Worm (Caenorhabditis elegans) whole organism, L1 larva: ENCODE data around the gene col-94.

ENCODE experiments used
- C04F5.9 ChIP-seq: sonication (generic microtip); optimal IDR thresholded peaks from 2 replicates; lab custom pipeline; 2016; ENCODE audit warnings: missing genetic modification characterization, missing compliant biosample characterization
- Y116A8C.19 ChIP-seq: sonication (generic microtip); optimal IDR thresholded peaks from 2 replicates; lab custom pipeline; 2016; ENCODE audit warnings: missing compliant biosample characterization, missing genetic modification characterization, borderline replicate concordance
- aly-2 ChIP-seq: fragments of 150-350 bp; optimal IDR thresholded peaks from 2 replicates; lab custom pipeline; 2014; ENCODE audit warnings: missing biosample characterization, missing genetic modification characterization
- ama-1 ChIP-seq: fragments of 150-350 bp; optimal IDR thresholded peaks from 2 replicates; lab custom pipeline; 2014
- blmp-1 ChIP-seq: fragments of 150-350 bp; optimal IDR thresholded peaks from 2 replicates; lab custom pipeline; 2014; ENCODE audit warnings: missing biosample characterization, missing genetic modification characterization
- ceh-90 ChIP-seq: sonication (generic microtip); optimal IDR thresholded peaks from 2 replicates; lab custom pipeline; 2016; ENCODE audit warnings: missing genetic modification characterization, missing compliant biosample characterization
- dpl-1 ChIP-seq, 3 experiments: fragments of 150-350 bp in 2 of 3; sonication (generic microtip) in 1 of 3; optimal IDR thresholded peaks; 2 replicates each; lab custom pipeline; 2014 to 2017; ENCODE audit warnings: missing biosample characterization in 3 of 3, missing genetic modification characterization in 3 of 3, missing genetic modification reagents in 3 of 3
- efl-1 ChIP-seq, 4 experiments: fragments of 150-350 bp; optimal IDR thresholded peaks in 3 of 4; peaks in 1 of 4; 1 replicate in 1 of 4; 2 replicates in 3 of 4; lab custom pipeline; 2014; ENCODE audit warnings: missing biosample characterization in 2 of 4, missing genetic modification characterization in 2 of 4, missing genetic modification reagents in 2 of 4
- efl-3 ChIP-seq: fragments of 200-800 bp; sonication (Bioruptor generic); optimal IDR thresholded peaks from 2 replicates; lab custom pipeline; 2018; ENCODE audit warnings: mild to moderate bottlenecking, missing genetic modification characterization, missing compliant biosample characterization
- egl-13 ChIP-seq: sonication (generic microtip); optimal IDR thresholded peaks from 2 replicates; lab custom pipeline; 2016; ENCODE audit warnings: missing genotype, missing genetic modification reagents, missing genetic modification characterization, missing compliant biosample characterization
- elt-2 ChIP-seq: sonication (generic microtip); optimal IDR thresholded peaks from 2 replicates; lab custom pipeline; 2016; ENCODE audit warnings: missing genetic modification characterization, mild to moderate bottlenecking, inconsistent platforms, missing compliant biosample characterization, missing genetic modification reagents
- fkh-8 ChIP-seq: sonication (generic microtip); optimal IDR thresholded peaks from 2 replicates; lab custom pipeline; 2016; ENCODE audit warnings: mild to moderate bottlenecking, missing genetic modification characterization, missing compliant biosample characterization
- grh-1 ChIP-seq: fragments of 200-800 bp; sonication (Bioruptor generic); IDR thresholded peaks from 2 replicates; pipeline ENCODE4 v1.3.6; 2022; ENCODE audit warnings: missing genetic modification reagents, missing genetic modification characterization, missing compliant biosample characterization
- hlh-4 ChIP-seq: sonication (generic microtip); optimal IDR thresholded peaks from 2 replicates; lab custom pipeline; 2016; ENCODE audit warnings: mild to moderate bottlenecking, missing genetic modification characterization, missing compliant biosample characterization
- hpl-2 ChIP-seq: fragments of 150-350 bp; optimal IDR thresholded peaks from 2 replicates; lab custom pipeline; 2014; ENCODE audit warnings: missing biosample characterization, missing genetic modification reagents, missing genetic modification characterization
- jun-1 ChIP-seq: fragments of 150-350 bp; optimal IDR thresholded peaks from 2 replicates; lab custom pipeline; 2014; ENCODE audit warnings: missing biosample characterization, missing genetic modification reagents, missing genetic modification characterization
- lin-13 ChIP-seq: fragments of 150-350 bp; optimal IDR thresholded peaks from 2 replicates; lab custom pipeline; 2014; ENCODE audit warnings: missing biosample characterization, missing genetic modification reagents, missing genetic modification characterization
- lin-15B ChIP-seq: fragments of 150-350 bp; sonication (generic microtip); optimal IDR thresholded peaks from 3 replicates; lab custom pipeline; 2014; ENCODE audit warnings: missing biosample characterization, missing genetic modification characterization
- lin-39 ChIP-seq: fragments of 150-350 bp; optimal IDR thresholded peaks from 2 replicates; lab custom pipeline; 2014; ENCODE audit warnings: missing biosample characterization, missing genetic modification reagents, missing genetic modification characterization
- lir-3 ChIP-seq: sonication (generic microtip); optimal IDR thresholded peaks from 2 replicates; lab custom pipeline; 2016; ENCODE audit warnings: mild to moderate bottlenecking, missing genetic modification characterization, moderate library complexity, missing compliant biosample characterization; ENCODE audit not compliant: poor library complexity
- mef-2 ChIP-seq: fragments of 150-350 bp; optimal IDR thresholded peaks from 2 replicates; lab custom pipeline; 2014; ENCODE audit warnings: missing biosample characterization, missing genetic modification characterization
- nhr-11 ChIP-seq: fragments of 150-350 bp; optimal IDR thresholded peaks from 2 replicates; lab custom pipeline; 2014; ENCODE audit warnings: missing biosample characterization, missing genetic modification characterization
- nhr-19 ChIP-seq: fragments of 200-800 bp; sonication (Bioruptor generic); conservative IDR thresholded peaks from 2 replicates; pipeline ENCODE4 v1.3.6; 2022; ENCODE audit warnings: missing genetic modification characterization, missing compliant biosample characterization
- nhr-28 ChIP-seq: fragments of 150-350 bp; optimal IDR thresholded peaks from 2 replicates; lab custom pipeline; 2014; ENCODE audit warnings: missing biosample characterization, missing genetic modification characterization
- nhr-71 ChIP-seq: sonication (generic microtip); optimal IDR thresholded peaks from 2 replicates; lab custom pipeline; 2016; ENCODE audit warnings: mild to moderate bottlenecking, missing genetic modification characterization, moderate library complexity, missing compliant biosample characterization
- nhr-85 ChIP-seq: sonication (generic microtip); peaks from one replicate; lab custom pipeline; 2016; ENCODE audit warnings: missing genetic modification characterization, inconsistent platforms, missing compliant biosample characterization
- pag-3 ChIP-seq: sonication (generic microtip); optimal IDR thresholded peaks from 2 replicates; lab custom pipeline; 2017; ENCODE audit warnings: missing genetic modification characterization, mild to moderate bottlenecking, missing compliant biosample characterization, antibody characterized with exemption, borderline replicate concordance; ENCODE audit not compliant: insufficient read depth
- pax-3 ChIP-seq: fragments of 200-800 bp; sonication (Bioruptor generic); optimal IDR thresholded peaks from 2 replicates; lab custom pipeline; 2018; ENCODE audit warnings: mild to moderate bottlenecking, missing genetic modification characterization, moderate library complexity, missing compliant biosample characterization
- snpc-4 ChIP-seq: fragments of 150-350 bp; optimal IDR thresholded peaks from 2 replicates; lab custom pipeline; 2014; ENCODE audit warnings: missing biosample characterization, missing genetic modification characterization
- sptf-1 ChIP-seq: fragments of 150-350 bp; optimal IDR thresholded peaks from 2 replicates; lab custom pipeline; 2014; ENCODE audit warnings: missing biosample characterization, missing genetic modification characterization
- unc-98 ChIP-seq: fragments of 200-800 bp; sonication (Bioruptor generic); IDR thresholded peaks from 2 replicates; pipeline ENCODE4 v1.3.6; 2022; ENCODE audit warnings: missing genetic modification characterization, missing compliant biosample characterization
- vab-15 ChIP-seq: sonication (generic microtip); optimal IDR thresholded peaks from 2 replicates; lab custom pipeline; 2017; ENCODE audit warnings: missing genotype, mild to moderate bottlenecking, missing genetic modification characterization, missing compliant biosample characterization
- ztf-11 ChIP-seq, 2 experiments: sonication (generic microtip); optimal IDR thresholded peaks; 2 replicates each; lab custom pipeline; 2016 to 2017; ENCODE audit warnings: missing genetic modification characterization in 2 of 2, missing biosample characterization in 1 of 2, missing compliant biosample characterization in 1 of 2

The col-94 gene

DNA sequence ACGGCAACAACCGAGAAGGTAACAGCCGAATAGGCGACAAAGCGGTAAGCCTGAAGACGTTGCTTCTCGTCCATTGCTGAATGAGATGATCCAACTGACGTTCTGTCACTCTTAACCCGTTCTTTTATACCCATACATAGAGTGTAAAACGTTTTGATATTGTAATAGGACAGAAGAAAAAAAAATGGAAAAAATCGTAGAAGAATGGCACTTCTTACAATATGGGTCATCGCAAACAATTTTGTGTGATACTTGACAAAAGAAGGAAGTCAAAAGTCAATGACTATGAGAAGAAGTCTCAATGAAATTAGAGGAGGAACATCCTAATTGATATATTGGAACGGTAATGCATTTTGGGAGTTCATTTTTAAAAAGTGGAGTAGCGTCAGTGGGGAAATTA is 4.5 kb downstream of the col-94 start, which contains the start of gene col-92:
Gene col-92, minus strand, starts transcription at position 101 of the 400 bp plus-strand sequence.
- no peak for TF ChIP-seq jun-1 (tag; lab: Kevin White, UChicago)

DNA sequence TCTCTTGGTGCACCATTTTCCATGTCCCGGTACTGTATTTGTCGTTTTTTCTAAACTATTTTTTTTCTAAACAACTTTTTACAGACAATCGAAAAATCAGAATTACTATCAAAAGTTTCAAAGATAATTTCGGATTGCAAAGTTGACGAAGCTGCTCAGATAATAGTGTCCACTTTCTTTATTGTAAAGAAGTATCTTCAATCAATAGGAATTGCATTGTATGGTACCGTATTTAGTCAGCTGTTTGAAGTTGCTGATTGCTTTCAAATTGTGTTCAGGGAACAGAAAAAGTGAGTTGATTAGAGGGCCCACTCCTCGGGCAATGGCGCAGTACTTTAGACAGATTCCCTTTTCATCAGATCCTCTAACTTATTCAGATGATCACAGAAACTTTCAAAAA is 6.1 kb downstream of the col-94 start:
- TF ChIP-seq grh-1 (GFP tag; lab: Robert Waterston, UW) = no peak
- TF ChIP-seq nhr-11 (tag; lab: Kevin White, UChicago) = no peak
- no peak for TF ChIP-seq hpl-2 (GFP tag; lab: Kevin White, UChicago)
- no peak for TF ChIP-seq nhr-28 (tag; lab: Kevin White, UChicago)
- no peak for TF ChIP-seq jun-1 (tag; lab: Kevin White, UChicago)
- TF ChIP-seq lin-39 (tag; lab: Kevin White, UChicago) = no peak
- no peak for TF ChIP-seq lin-13 (GFP tag; lab: Kevin White, UChicago)
- no peak for TF ChIP-seq C04F5.9
- no peak for TF ChIP-seq egl-13 (tag; lab: Kevin White, UChicago)

DNA sequence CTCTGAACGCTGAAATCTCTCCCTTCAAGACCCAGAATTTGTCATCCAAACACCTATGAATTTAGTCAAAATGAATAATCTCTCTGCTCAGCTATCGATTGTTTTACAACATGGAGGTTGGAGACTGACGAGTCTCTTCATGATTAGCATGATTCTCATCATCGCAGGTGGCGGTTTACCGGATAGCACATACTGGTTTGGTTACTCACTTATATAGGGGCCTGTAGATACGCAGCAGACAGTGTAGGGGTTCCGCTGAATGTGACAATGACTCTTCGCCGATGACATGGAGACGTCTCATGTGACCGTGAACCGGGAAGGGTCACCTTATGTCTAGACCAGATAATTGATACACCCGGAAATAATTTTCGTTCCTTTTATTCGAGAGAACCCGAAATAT is 11.1 kb downstream of the col-94 start:
- TF ChIP-seq lin-15B (tag; lab: Kevin White, UChicago) (no peak), nhr-85 (tag; lab: Kevin White, UChicago) (peak; percentile 60), snpc-4 (tag; lab: Kevin White, UChicago) (peak; percentile 41)

DNA sequence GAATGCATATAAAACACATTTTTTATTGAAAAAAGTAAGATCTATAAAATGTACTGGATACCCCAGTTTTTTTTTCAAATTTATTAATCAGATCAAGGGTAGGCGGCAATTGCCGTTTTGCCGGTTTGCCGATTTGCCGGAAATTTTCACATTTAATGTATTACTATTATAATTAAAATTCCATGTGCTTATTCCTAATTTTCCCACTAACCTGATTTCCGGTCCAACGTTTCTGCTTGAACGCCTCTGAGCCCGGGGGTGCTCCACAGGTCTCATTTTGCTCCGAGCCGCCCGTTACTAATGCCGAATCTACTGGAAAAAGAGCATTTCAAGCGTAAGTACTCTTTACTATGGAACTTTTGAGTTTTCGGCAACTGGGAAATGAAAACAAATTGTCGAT is 18.0 kb downstream of the col-94 start, which contains the start of gene dhc-4:
Gene dhc-4, plus strand, starts transcription at position 301 of the 400 bp plus-strand sequence.
- TF ChIP-seq nhr-19 (GFP tag; lab: Robert Waterston, UW) (no peak), nhr-71 (no peak), efl-3 (GFP tag; lab: Kevin White, UChicago) (no peak), fkh-8 (no peak), Y116A8C.19 (tag; lab: Kevin White, UChicago) (no peak), ama-1 (no peak), pax-3 (tag; lab: Kevin White, UChicago) (no peak), hlh-4 (no peak)

DNA sequence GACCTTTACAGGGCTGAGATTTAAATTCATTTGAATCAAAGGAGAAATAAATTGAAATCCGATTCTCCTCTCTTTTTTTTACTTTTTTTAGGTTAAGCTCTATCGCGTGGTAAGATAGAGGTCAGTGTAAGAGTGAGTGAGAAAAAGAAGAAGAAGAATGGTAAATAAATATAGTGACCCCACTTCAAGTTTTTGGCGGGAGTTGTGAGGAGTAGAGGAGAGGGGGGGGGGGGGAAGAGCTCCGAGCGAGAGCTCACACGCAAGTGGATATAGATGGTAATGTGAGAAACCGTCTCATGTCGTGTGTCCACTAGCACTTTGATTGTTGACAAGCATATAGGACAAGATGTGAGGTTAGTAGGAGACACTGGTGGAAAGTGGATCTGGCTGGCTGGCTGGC is 20.7 kb downstream of the col-94 start, which contains the start of gene W05B2.2:
Gene W05B2.2, minus strand, starts transcription at position 101 of the 400 bp plus-strand sequence.
- no peak for TF ChIP-seq grh-1 (GFP tag; lab: Robert Waterston, UW)
- no peak for TF ChIP-seq ceh-90 (tag; lab: Kevin White, UChicago)
- no peak for TF ChIP-seq ztf-11 (tag; optimal IDR thresholded peaks at IDR 0.05; lab: Kevin White, UChicago)
- TF ChIP-seq efl-1 (optimal IDR thresholded peaks at IDR 0.05; lab: Kevin White, UChicago) = no peak
- no peak for TF ChIP-seq efl-1 (GFP tag; optimal IDR thresholded peaks at IDR 0.05 in 1 of 2; lab: Kevin White, UChicago)
- TF ChIP-seq lin-13 (GFP tag; lab: Kevin White, UChicago) = no peak
- no peak for TF ChIP-seq unc-98
- no peak for TF ChIP-seq mef-2 (tag; lab: Kevin White, UChicago)
- TF ChIP-seq blmp-1 = no peak
- TF ChIP-seq elt-2 = no peak
- no peak for TF ChIP-seq hpl-2 (GFP tag; lab: Kevin White, UChicago)
- TF ChIP-seq vab-15 (tag; lab: Kevin White, UChicago) = no peak
- TF ChIP-seq pag-3 (tag; lab: Kevin White, UChicago) = no peak
- TF ChIP-seq aly-2 (tag; lab: Kevin White, UChicago) = no peak
- TF ChIP-seq ama-1 = no peak
- TF ChIP-seq egl-13 (tag; lab: Kevin White, UChicago) = no peak
- no peak for TF ChIP-seq lir-3 (tag; lab: Kevin White, UChicago)
- TF ChIP-seq dpl-1 (GFP tag; optimal IDR thresholded peaks at IDR 0.05; lab: Kevin White, UChicago) = no peak
- no peak for TF ChIP-seq sptf-1
- TF ChIP-seq, all 84 proteins: peak for 0
